Fruit fly (Drosophila melanogaster): Measurements from ENCODE around the gene RasGAP1.
A peak's percentile ranks its signal among the peaks of the same experiment; 100 is the strongest.

The RasGAP1 gene

dm6 chr3L:9846577-9847342, 8.3 kb downstream of the RasGAP1 start (continued):
- TF ChIP-seq CG34224 (GFP tag; IDR thresholded peaks at IDR 0.05; ENCODE audit: partially characterized antibody) = peak; percentile 28; the same call in 1 of the 3 replicates
- TF ChIP-seq CG7963 (GFP tag; IDR thresholded peaks at IDR 0.05; ENCODE audit: partially characterized antibody) = no peak
- no peak for TF ChIP-seq CG2116 (GFP tag; optimal IDR thresholded peaks at IDR 0.05)
- TF ChIP-seq repo (GFP tag; optimal IDR thresholded peaks at IDR 0.05) = no peak
- TF ChIP-seq GATAe (GFP tag; conservative IDR thresholded peaks at IDR 0.05) = no peak; the same call in 1 of the 2 replicates
- TF ChIP-seq CG15696 (tag; optimal IDR thresholded peaks at IDR 0.05) = no peak
- no peak for TF ChIP-seq CG11085 (GFP tag; IDR thresholded peaks at IDR 0.05)
- no peak for TF ChIP-seq CG4730 (GFP tag; IDR thresholded peaks at IDR 0.05)
- TF ChIP-seq D19B (GFP tag; optimal IDR thresholded peaks at IDR 0.05) = peak; percentile 64
- TF ChIP-seq Opbp (GFP tag; IDR thresholded peaks at IDR 0.05; ENCODE audit: partially characterized antibody) = peak; percentile 44; the same call in 1 of the 3 replicates
- no peak for TF ChIP-seq CG7839 (tag; optimal IDR thresholded peaks at IDR 0.05)
- peak; percentile 7 for TF ChIP-seq CG12769 (tag; optimal IDR thresholded peaks at IDR 0.05)
- TF ChIP-seq CG32532 (GFP tag; IDR thresholded peaks at IDR 0.05) = no peak
- TF ChIP-seq Bteb2 (GFP tag; optimal IDR thresholded peaks at IDR 0.05) = no peak
- peak; percentile 11 for TF ChIP-seq Med (GFP tag)
- TF ChIP-seq CG10462 (GFP tag; optimal IDR thresholded peaks at IDR 0.05) = no peak
- TF ChIP-seq CG9876 (GFP tag; optimal IDR thresholded peaks at IDR 0.05) = no peak
- TF ChIP-seq her (GFP tag; optimal IDR thresholded peaks at IDR 0.05) = no peak
- TF ChIP-seq CG10366 (GFP tag; IDR thresholded peaks at IDR 0.05) = no peak
- 0 out of 4 replicates have a peak, but pooled peaks have one; percentile 43 for TF ChIP-seq chinmo (GFP tag; IDR thresholded peaks at IDR 0.05; ENCODE audit: partially characterized antibody)
- TF ChIP-seq Myb (GFP tag; optimal IDR thresholded peaks at IDR 0.05) = no peak
- TF ChIP-seq CG33557 (GFP tag; optimal IDR thresholded peaks at IDR 0.05) = no peak
- no peak for TF ChIP-seq Hey (tag; optimal IDR thresholded peaks at IDR 0.05)
- no peak for TF ChIP-seq CG6791 (GFP tag; IDR thresholded peaks at IDR 0.05; ENCODE audit: partially characterized antibody)
- no peak for TF ChIP-seq CoRest (tag; optimal IDR thresholded peaks at IDR 0.05)
- peak; percentile 17 for TF ChIP-seq fd3F (GFP tag; optimal IDR thresholded peaks at IDR 0.05)
- peak; percentile 51 for TF ChIP-seq CG3281 (GFP tag; optimal IDR thresholded peaks at IDR 0.05)
- TF ChIP-seq CG32772 (GFP tag; IDR thresholded peaks at IDR 0.05) = no peak
- 0 out of 2 replicates have a peak, but pooled peaks have one; percentile 11 for TF ChIP-seq MBD-R2 (GFP tag; IDR thresholded peaks at IDR 0.05)
- TF ChIP-seq CkIIα-i1 (GFP tag; IDR thresholded peaks at IDR 0.05) = no peak
- TF ChIP-seq jigr1 (GFP tag; IDR thresholded peaks at IDR 0.05) = no peak
- 0 out of 2 replicates have a peak, but pooled peaks have one; percentile 14 for TF ChIP-seq sob (GFP tag; IDR thresholded peaks at IDR 0.05)
- peak; percentile 55 for TF ChIP-seq inv (GFP tag; IDR thresholded peaks at IDR 0.05; ENCODE audit: partially characterized antibody)
- no peak for TF ChIP-seq CG34422 (GFP tag; IDR thresholded peaks at IDR 0.05)
- peak; percentile 46; the same call in 1 of the 2 replicates for TF ChIP-seq Atf6 (GFP tag; IDR thresholded peaks at IDR 0.05)
- no peak for TF ChIP-seq z (GFP tag; IDR thresholded peaks at IDR 0.05)
- no peak for TF ChIP-seq nau (GFP tag; optimal IDR thresholded peaks at IDR 0.05)
- no peak for TF ChIP-seq CG2875 (GFP tag; optimal IDR thresholded peaks at IDR 0.05)
- no peak for TF ChIP-seq Taf1 (GFP tag; IDR thresholded peaks at IDR 0.05)

- TF ChIP-seq chinmo (GFP tag; IDR thresholded peaks at IDR 0.05; ENCODE audit: partially characterized antibody) = 0 out of 4 replicates have a peak, but pooled peaks have one; percentile 33
- no peak for TF ChIP-seq CG10209 (GFP tag; optimal IDR thresholded peaks at IDR 0.05)
- peak; percentile 81 for TF ChIP-seq ftz-f1 (GFP tag; optimal IDR thresholded peaks at IDR 0.05)
- TF ChIP-seq exex (tag; optimal IDR thresholded peaks at IDR 0.05) = peak; percentile 59
- 0 out of 3 replicates have a peak, but pooled peaks have one; percentile 19 for TF ChIP-seq Dbx (GFP tag; IDR thresholded peaks at IDR 0.05)
- TF ChIP-seq kni (GFP tag; optimal IDR thresholded peaks at IDR 0.05) = peak; percentile 11
- 0 out of 2 replicates have a peak, but pooled peaks have one; percentile 20 for TF ChIP-seq CG14014 (GFP tag; IDR thresholded peaks at IDR 0.05)
- 0 out of 2 replicates have a peak, but pooled peaks have one; percentile 33 for TF ChIP-seq CG11085 (GFP tag; IDR thresholded peaks at IDR 0.05)
- peak; percentile 9 for TF ChIP-seq HmgZ (tag; optimal IDR thresholded peaks at IDR 0.05)
- peak; percentile 16 for TF ChIP-seq sens (GFP tag)
- TF ChIP-seq sug (tag; optimal IDR thresholded peaks at IDR 0.05) = peak; percentile 93
- peak; percentile 31 for TF ChIP-seq twi (tag; optimal IDR thresholded peaks at IDR 0.05)
- TF ChIP-seq CG12299 (tag; optimal IDR thresholded peaks at IDR 0.05) = no peak
Observed at dm6 chr3L:9845980-9846538, 9.0 kb downstream of the RasGAP1 start.

Data from whole organism, embryonic.